Fruit fly (Drosophila melanogaster): ENCODE results near the gene CG31457.

CG31457 gene

DNA sequence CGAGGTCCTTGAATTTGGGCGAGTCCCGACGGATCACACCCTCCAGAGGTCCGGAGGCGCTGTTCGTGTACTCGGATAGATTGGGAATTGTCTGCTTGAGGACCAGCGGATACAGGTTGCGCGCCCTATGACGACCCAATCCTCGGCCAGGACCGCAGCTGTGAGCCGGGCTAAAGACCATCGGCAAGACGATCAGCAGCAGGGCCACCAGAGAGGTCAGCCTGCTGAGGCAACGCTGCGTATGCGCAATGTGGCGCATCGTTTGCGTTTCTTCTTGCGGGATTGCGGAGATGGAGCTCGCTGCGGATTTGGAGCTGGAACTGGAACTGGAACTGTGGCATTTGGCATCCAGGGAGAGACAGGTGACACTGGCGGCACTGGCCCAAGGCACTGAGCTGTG lies 13.3 kb upstream of the CG31457 start:
- TF ChIP-seq dati (GFP tag; IDR thresholded peaks at IDR 0.05): no peak
- no peak for TF ChIP-seq Doc3 (GFP tag; IDR thresholded peaks at IDR 0.05; ENCODE audit: partially characterized antibody)
- TF ChIP-seq fd102C (GFP tag; optimal IDR thresholded peaks at IDR 0.05): no peak
- TF ChIP-seq sna (GFP tag; IDR thresholded peaks at IDR 0.05; ENCODE audit: partially characterized antibody): no peak
- no peak for TF ChIP-seq nerfin-2 (GFP tag; IDR thresholded peaks at IDR 0.05; ENCODE audit: partially characterized antibody)
- no peak for TF ChIP-seq CG17361 (GFP tag; IDR thresholded peaks at IDR 0.05)
- no peak for TF ChIP-seq salm (tag; optimal IDR thresholded peaks at IDR 0.05)
- no peak for TF ChIP-seq maf-S (GFP tag; optimal IDR thresholded peaks at IDR 0.05)
- TF ChIP-seq Dbx (GFP tag; IDR thresholded peaks at IDR 0.05): 0 out of 3 replicates have a peak, but pooled peaks have one; percentile 19
- peak; percentile 79 for TF ChIP-seq Ets65A (GFP tag)
- peak; percentile 36 for TF ChIP-seq sens (GFP tag)
- TF ChIP-seq trem (tag; optimal IDR thresholded peaks at IDR 0.05): no peak
- TF ChIP-seq Atf3 (GFP tag; optimal IDR thresholded peaks at IDR 0.05): no peak
- TF ChIP-seq CG33557 (GFP tag; optimal IDR thresholded peaks at IDR 0.05): no peak
- TF ChIP-seq CG8478 (optimal IDR thresholded peaks at IDR 0.05): peak; percentile 38
- TF ChIP-seq Awh (GFP tag; IDR thresholded peaks at IDR 0.05): no peak
- no peak for TF ChIP-seq dm (GFP tag; optimal IDR thresholded peaks at IDR 0.05)
- no peak for TF ChIP-seq CG12236 (GFP tag; optimal IDR thresholded peaks at IDR 0.05)
- no peak for TF ChIP-seq BtbVII (GFP tag; optimal IDR thresholded peaks at IDR 0.05)
- TF ChIP-seq CG32532 (GFP tag; IDR thresholded peaks at IDR 0.05): no peak
- no peak for TF ChIP-seq CG18599 (GFP tag; optimal IDR thresholded peaks at IDR 0.05)
- peak; percentile 68 for TF ChIP-seq CG7372 (GFP tag; IDR thresholded peaks at IDR 0.05)
- no peak for TF ChIP-seq CG12299 (tag; optimal IDR thresholded peaks at IDR 0.05)
- no peak for TF ChIP-seq tgo (GFP tag; IDR thresholded peaks at IDR 0.05)
- no peak for TF ChIP-seq ap (GFP tag; IDR thresholded peaks at IDR 0.05)

DNA sequence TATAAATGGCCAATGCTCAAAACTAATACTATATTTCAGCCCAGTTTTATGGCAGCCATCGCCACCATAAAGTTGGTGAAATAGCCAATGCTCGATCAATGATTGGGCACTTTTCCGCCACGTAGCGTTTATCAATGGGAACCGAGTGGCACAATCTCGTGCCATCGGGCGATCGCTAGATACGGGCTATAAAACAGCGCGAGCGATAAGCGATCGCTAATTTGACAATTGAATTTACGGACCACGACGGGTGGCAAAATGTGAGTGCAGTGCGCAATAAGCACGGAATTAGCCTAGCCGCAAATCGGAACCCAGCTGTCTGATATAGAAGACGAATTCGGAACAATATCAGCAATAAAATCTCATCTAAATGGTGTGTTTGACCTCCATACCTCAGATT lies 12.5 kb upstream of the CG31457 start:
- TF ChIP-seq nerfin-1 (tag; optimal IDR thresholded peaks at IDR 0.05) (no peak), CG34376 (GFP tag; optimal IDR thresholded peaks at IDR 0.05) (peak; percentile 41), Blimp-1 (GFP tag; optimal IDR thresholded peaks at IDR 0.05) (no peak), Abd-B (GFP tag; optimal IDR thresholded peaks at IDR 0.05) (no peak), CG3995 (GFP tag; optimal IDR thresholded peaks at IDR 0.05) (no peak), luna (GFP tag; optimal IDR thresholded peaks at IDR 0.05) (no peak), Elba2 (GFP tag; optimal IDR thresholded peaks at IDR 0.05) (no peak), Ada2b (GFP tag; IDR thresholded peaks at IDR 0.05) (no peak), CG1529 (GFP tag; optimal IDR thresholded peaks at IDR 0.05) (no peak), Side (GFP tag; optimal IDR thresholded peaks at IDR 0.05) (no peak), grn (GFP tag; optimal IDR thresholded peaks at IDR 0.05) (peak; percentile 85), sisA (GFP tag; IDR thresholded peaks at IDR 0.05) (no peak), al (GFP tag; IDR thresholded peaks at IDR 0.05) (no peak), CG9876 (GFP tag; optimal IDR thresholded peaks at IDR 0.05) (no peak), sr (GFP tag; IDR thresholded peaks at IDR 0.05) (no peak), exex (tag; optimal IDR thresholded peaks at IDR 0.05) (peak; percentile 90), Deaf1 (tag; optimal IDR thresholded peaks at IDR 0.05) (peak; percentile 3), CG12155 (GFP tag; optimal IDR thresholded peaks at IDR 0.05) (no peak), sug (tag; optimal IDR thresholded peaks at IDR 0.05) (peak; percentile 83), Fer1 (GFP tag; optimal IDR thresholded peaks at IDR 0.05) (no peak), Oli (tag; optimal IDR thresholded peaks at IDR 0.05) (no peak), CG6854 (GFP tag; optimal IDR thresholded peaks at IDR 0.05) (no peak), sob (GFP tag; IDR thresholded peaks at IDR 0.05) (no peak), MTF-1 (GFP tag; optimal IDR thresholded peaks at IDR 0.05; ENCODE audit: borderline replicate concordance) (peak; percentile 14), chif (GFP tag; optimal IDR thresholded peaks at IDR 0.05) (no peak), CG12071 (GFP tag; optimal IDR thresholded peaks at IDR 0.05) (no peak), bowl (GFP tag; IDR thresholded peaks at IDR 0.05) (no peak), zen2 (GFP tag; IDR thresholded peaks at IDR 0.05; ENCODE audit: partially characterized antibody) (no peak)
